Fruit fly (Drosophila melanogaster) whole organism, pupa: ENCODE results near the gene CG1542.

Experiments used
- CG10348 ChIP-seq: fragments of 200-800 bp; sonication (Bioruptor generic); IDR thresholded peaks from 2 replicates; pipeline ENCODE4 v1.3.6; 2022; ENCODE audit warnings: missing biosample characterization, missing genetic modification characterization
- CG12605 ChIP-seq: fragments of 200-800 bp; sonication (Bioruptor generic); IDR thresholded peaks from 2 replicates; pipeline ENCODE4 v1.3.6; 2022; ENCODE audit warnings: missing biosample characterization, missing genetic modification characterization
- CG13204 ChIP-seq: fragments of 200-800 bp; sonication (Bioruptor generic); optimal IDR thresholded peaks from 2 replicates; lab custom pipeline; 2018; ENCODE audit warnings: missing biosample characterization, mild to moderate bottlenecking, missing genetic modification characterization, moderate library complexity
- CG14655 ChIP-seq: fragments of 200-800 bp; sonication (Bioruptor generic); optimal IDR thresholded peaks from 3 replicates; lab custom pipeline; 2017; ENCODE audit warnings: mild to moderate bottlenecking, missing biosample characterization, missing genetic modification reagents, missing genetic modification characterization
- CG15710 ChIP-seq: fragments of 200-800 bp; sonication (Bioruptor generic); optimal IDR thresholded peaks from 2 replicates; lab custom pipeline; 2018; ENCODE audit warnings: missing biosample characterization, mild to moderate bottlenecking, missing genetic modification characterization, moderate library complexity
- CG17806 ChIP-seq: fragments of 200-800 bp; sonication (Bioruptor generic); optimal IDR thresholded peaks from 2 replicates; lab custom pipeline; 2018; ENCODE audit warnings: missing biosample characterization, mild to moderate bottlenecking, missing genetic modification characterization, moderate library complexity
- CG32121 ChIP-seq: fragments of 200-800 bp; sonication (Bioruptor generic); IDR thresholded peaks from 2 replicates; pipeline ENCODE4 v1.3.6; 2022; ENCODE audit warnings: missing biosample characterization, missing genetic modification characterization
- CG34367 ChIP-seq: fragments of 200-800 bp; sonication (Bioruptor generic); optimal IDR thresholded peaks from 2 replicates; lab custom pipeline; 2018; ENCODE audit warnings: missing biosample characterization, mild to moderate bottlenecking, missing genetic modification characterization
- CG4496 ChIP-seq: fragments of 200-800 bp; sonication (Bioruptor generic); IDR thresholded peaks from 3 replicates; pipeline ENCODE4 v1.3.6; 2022; ENCODE audit warnings: missing biosample characterization, missing genetic modification characterization
- CG8159 ChIP-seq: fragments of 200-800 bp; sonication (Bioruptor generic); optimal IDR thresholded peaks from 3 replicates; lab custom pipeline; 2018; ENCODE audit warnings: missing biosample characterization, mild to moderate bottlenecking, missing genetic modification characterization, moderate library complexity
- CG8301 ChIP-seq: fragments of 200-800 bp; sonication (Bioruptor generic); optimal IDR thresholded peaks from 2 replicates; lab custom pipeline; 2018; ENCODE audit warnings: missing biosample characterization, mild to moderate bottlenecking, missing genetic modification characterization
- CG9948 ChIP-seq: fragments of 200-800 bp; sonication (Bioruptor generic); optimal IDR thresholded peaks from 2 replicates; lab custom pipeline; 2018; ENCODE audit warnings: missing biosample characterization, mild to moderate bottlenecking, missing genetic modification characterization, moderate library complexity
- D1 ChIP-seq: fragments of 200-800 bp; sonication (Bioruptor generic); optimal IDR thresholded peaks from 2 replicates; lab custom pipeline; 2018; ENCODE audit warnings: missing biosample characterization, mild to moderate bottlenecking, missing genetic modification characterization, moderate library complexity
- EcR ChIP-seq: fragments of 200-800 bp; sonication (Bioruptor generic); optimal IDR thresholded peaks from 3 replicates; lab custom pipeline; 2019; ENCODE audit warnings: missing biosample characterization, missing genetic modification characterization, mild to moderate bottlenecking, moderate library complexity, missing genetic modification reagents
- Ets98B ChIP-seq: fragments of 200-800 bp; sonication (Bioruptor generic); IDR thresholded peaks from 2 replicates; pipeline ENCODE4 v1.3.6; 2022; ENCODE audit warnings: missing biosample characterization, missing genetic modification characterization
- Pif1A ChIP-seq: fragments of 200-800 bp; sonication (Bioruptor generic); optimal IDR thresholded peaks from 3 replicates; lab custom pipeline; 2016; ENCODE audit warnings: missing biosample characterization, missing genetic modification characterization
- Pif1B ChIP-seq: fragments of 200-800 bp; sonication (Bioruptor generic); optimal IDR thresholded peaks from 3 replicates; lab custom pipeline; 2016; ENCODE audit warnings: missing biosample characterization, missing genetic modification characterization
- Snoo ChIP-seq: fragments of 200-800 bp; sonication (Bioruptor generic); optimal IDR thresholded peaks from 3 replicates; lab custom pipeline; 2017; ENCODE audit warnings: missing biosample characterization, mild to moderate bottlenecking, missing genetic modification characterization, inconsistent platforms
- fd96Ca ChIP-seq: fragments of 200-800 bp; sonication (Bioruptor generic); IDR thresholded peaks from 3 replicates; pipeline ENCODE4 v1.3.6; 2022; ENCODE audit warnings: missing biosample characterization, missing genetic modification characterization
- gl ChIP-seq: fragments of 200-800 bp; sonication (Bioruptor generic); optimal IDR thresholded peaks from 2 replicates; lab custom pipeline; 2018; ENCODE audit warnings: missing biosample characterization, mild to moderate bottlenecking, missing genetic modification characterization
- rn ChIP-seq: fragments of 200-800 bp; sonication (Bioruptor generic); IDR thresholded peaks from 2 replicates; pipeline ENCODE4 v1.3.6; 2022; ENCODE audit warnings: missing biosample characterization, missing genetic modification characterization

The CG1542 gene

DNA sequence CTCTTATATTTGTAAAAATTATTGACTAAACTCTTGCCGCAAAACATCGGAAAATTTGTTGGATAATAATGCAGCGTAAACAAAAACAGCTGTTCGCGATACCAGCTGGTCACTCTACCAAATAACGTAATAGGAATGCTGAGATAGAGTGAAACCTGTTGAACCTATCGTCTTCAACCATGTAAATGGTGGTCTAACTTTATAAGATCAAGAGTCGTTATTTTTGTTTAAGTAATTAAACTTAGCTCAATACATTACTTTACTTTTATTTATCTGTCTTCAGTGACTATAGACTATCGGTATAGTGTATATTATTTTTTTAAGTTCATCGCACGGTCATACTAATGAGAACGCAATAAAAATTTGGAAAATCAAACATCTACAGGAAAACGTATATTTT is 41.5 kb downstream of the CG1542 start, which contains the start of the genes CG1750 and spn-F:
Gene CG1750, minus strand, starts transcription at position 93 of the 400 bp plus-strand sequence.
Gene spn-F, plus strand, starts transcription at position 320 of the 400 bp plus-strand sequence.
- no peak for TF ChIP-seq CG8301 (tag; lab: Kevin White, UChicago)
- no peak for TF ChIP-seq CG17806
- TF ChIP-seq gl = no peak
- no peak for TF ChIP-seq CG8159 (tag; lab: Kevin White, UChicago)
- no peak for TF ChIP-seq CG34367 (tag; lab: Kevin White, UChicago)
- TF ChIP-seq EcR (GFP tag; lab: Kevin White, UChicago) = no peak
- no peak for TF ChIP-seq Ets98B (GFP tag; lab: Robert Waterston, UW)
- TF ChIP-seq rn (GFP tag; lab: Robert Waterston, UW) = no peak
- TF ChIP-seq fd96Ca (GFP tag; lab: Robert Waterston, UW) = no peak
- TF ChIP-seq CG12605 (GFP tag; lab: Robert Waterston, UW) = no peak

DNA sequence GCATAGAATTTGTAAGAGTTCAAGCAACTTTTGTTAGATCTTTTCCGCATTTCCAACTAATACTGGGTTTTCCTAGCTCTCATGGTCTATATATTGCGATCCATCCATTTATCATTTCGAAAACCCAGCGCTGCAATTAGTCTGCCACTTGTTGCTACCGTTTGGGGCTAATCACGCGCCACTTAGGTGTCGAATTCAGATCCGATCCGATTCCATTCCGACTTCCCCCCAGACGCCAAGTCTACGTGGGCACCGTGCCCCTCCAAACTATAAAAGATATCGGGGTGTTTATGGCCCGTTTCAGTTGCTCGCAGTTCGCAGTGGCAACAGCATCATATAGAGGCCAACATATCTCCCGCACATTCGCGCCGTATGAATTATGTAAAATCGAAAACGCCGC is 44.0 kb downstream of the CG1542 start, which contains the start of gene CAH6:
Gene CAH6, plus strand, starts transcription at position 301 of the 400 bp plus-strand sequence.
- TF ChIP-seq CG14655 (no peak), Pif1A (GFP tag; lab: Kevin White, UChicago) (no peak), D1 (tag; lab: Kevin White, UChicago) (no peak), CG10348 (GFP tag; lab: Robert Waterston, UW) (no peak), EcR (GFP tag; lab: Kevin White, UChicago) (no peak), rn (GFP tag; lab: Robert Waterston, UW) (no peak), fd96Ca (GFP tag; lab: Robert Waterston, UW) (no peak), CG34367 (tag; lab: Kevin White, UChicago) (no peak)

DNA sequence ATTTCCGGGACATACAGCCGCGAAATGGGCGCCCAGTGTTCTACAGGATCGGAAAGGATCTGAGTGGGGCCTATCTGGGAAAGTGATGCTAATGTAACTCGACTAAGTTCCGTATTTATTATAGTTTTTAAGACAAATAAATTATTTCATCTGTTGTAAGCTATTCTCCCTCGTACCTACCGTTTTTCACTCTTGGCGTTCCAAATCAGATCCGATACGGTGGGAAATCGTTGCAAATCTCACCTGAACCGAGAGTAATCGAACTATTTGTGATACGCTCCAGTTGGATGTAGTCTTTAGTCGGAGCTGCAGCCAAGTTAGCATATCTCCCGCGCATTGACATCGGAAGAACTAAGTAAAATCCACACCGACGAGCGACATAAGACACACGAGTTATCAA is 46.7 kb downstream of the CG1542 start, which contains the start of gene CAH16:
Gene CAH16, plus strand, starts transcription at position 301 of the 400 bp plus-strand sequence.
- TF ChIP-seq CG8159 (tag; lab: Kevin White, UChicago) = no peak
- TF ChIP-seq rn (GFP tag; lab: Robert Waterston, UW) = no peak
- TF ChIP-seq CG12605 (GFP tag; lab: Robert Waterston, UW) = no peak
- TF ChIP-seq CG10348 (GFP tag; lab: Robert Waterston, UW) = no peak
- TF ChIP-seq D1 (tag; lab: Kevin White, UChicago) = no peak
- no peak for TF ChIP-seq CG17806
- TF ChIP-seq Snoo (tag; lab: Kevin White, UChicago) = no peak
- no peak for TF ChIP-seq CG14655
- TF ChIP-seq, all 21 proteins: peak for 0

DNA sequence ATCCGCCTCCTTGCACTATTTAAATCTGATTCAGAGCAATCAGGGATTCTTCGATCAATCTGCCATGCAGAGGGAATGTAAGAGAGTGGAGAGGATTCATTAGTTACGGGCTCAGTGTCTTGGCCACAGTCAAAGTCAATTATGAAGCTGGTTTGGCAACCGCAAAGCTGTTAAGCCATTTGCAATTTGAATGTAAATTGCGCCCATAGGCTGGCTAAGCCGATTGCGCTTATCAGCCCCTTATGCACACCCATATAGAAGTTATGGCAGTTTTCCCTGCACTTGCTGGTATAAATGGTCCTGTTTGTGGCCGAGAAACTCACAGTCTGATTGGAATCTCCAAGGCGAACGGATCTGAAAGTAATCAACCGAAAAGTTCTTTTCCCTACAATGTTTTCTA is 49.0 kb downstream of the CG1542 start, which contains the start of gene CAH5:
Gene CAH5, plus strand, starts transcription at position 301 of the 400 bp plus-strand sequence.
- TF ChIP-seq fd96Ca (GFP tag; lab: Robert Waterston, UW) = no peak
- no peak for TF ChIP-seq CG8159 (tag; lab: Kevin White, UChicago)
- no peak for TF ChIP-seq CG17806
- TF ChIP-seq Snoo (tag; lab: Kevin White, UChicago) = no peak
- no peak for TF ChIP-seq EcR (GFP tag; lab: Kevin White, UChicago)
- TF ChIP-seq CG34367 (tag; lab: Kevin White, UChicago) = no peak
- TF ChIP-seq Pif1B (GFP tag; lab: Kevin White, UChicago) = no peak
- TF ChIP-seq CG13204 (GFP tag; lab: Kevin White, UChicago) = no peak
- TF ChIP-seq D1 (tag; lab: Kevin White, UChicago) = no peak
- TF ChIP-seq CG15710 (tag; lab: Kevin White, UChicago) = no peak
- TF ChIP-seq rn (GFP tag; lab: Robert Waterston, UW) = no peak
- no peak for TF ChIP-seq Ets98B (GFP tag; lab: Robert Waterston, UW)
- no peak for TF ChIP-seq gl
- no peak for TF ChIP-seq CG8301 (tag; lab: Kevin White, UChicago)
- TF ChIP-seq CG14655 = no peak
- no peak for TF ChIP-seq Pif1A (GFP tag; lab: Kevin White, UChicago)
- TF ChIP-seq, all 21 proteins: peak for 0

DNA sequence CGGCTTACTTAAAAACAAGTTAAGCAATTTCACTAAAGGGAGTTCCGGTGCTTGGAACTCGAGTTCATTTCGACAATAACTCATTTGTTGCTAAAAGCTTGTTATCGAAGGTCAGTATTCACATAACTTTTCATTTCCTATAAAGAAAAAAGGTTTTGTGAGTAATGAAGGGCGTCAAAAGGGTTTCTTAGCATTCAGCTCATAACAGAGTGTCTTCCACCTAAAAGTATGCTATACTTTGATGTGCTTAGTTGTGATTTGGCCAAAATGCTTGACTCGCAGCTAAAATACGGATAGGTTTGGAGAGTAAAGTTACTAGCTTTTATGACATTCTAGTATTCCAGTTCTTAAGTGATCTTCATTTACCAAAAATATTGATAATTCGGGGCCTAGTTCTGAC is 50.7 kb downstream of the CG1542 start:
- TF ChIP-seq CG8301 (tag; lab: Kevin White, UChicago) (no peak), CG12605 (GFP tag; lab: Robert Waterston, UW) (no peak), CG34367 (tag; lab: Kevin White, UChicago) (no peak), EcR (GFP tag; lab: Kevin White, UChicago) (no peak), Pif1A (GFP tag; lab: Kevin White, UChicago) (no peak), CG9948 (no peak), gl (no peak), CG32121 (GFP tag; lab: Robert Waterston, UW) (no peak), CG17806 (no peak), CG13204 (GFP tag; lab: Kevin White, UChicago) (no peak), CG8159 (tag; lab: Kevin White, UChicago) (no peak), CG4496 (GFP tag; lab: Robert Waterston, UW) (no peak), Ets98B (GFP tag; lab: Robert Waterston, UW) (no peak), fd96Ca (GFP tag; lab: Robert Waterston, UW) (no peak), CG10348 (GFP tag; lab: Robert Waterston, UW) (no peak), rn (GFP tag; lab: Robert Waterston, UW) (no peak), CG15710 (tag; lab: Kevin White, UChicago) (no peak), Snoo (tag; lab: Kevin White, UChicago) (no peak), D1 (tag; lab: Kevin White, UChicago) (no peak), Pif1B (GFP tag; lab: Kevin White, UChicago) (no peak)
